Worm (Caenorhabditis elegans) whole organism, L1 larva: ENCODE results near the gene C17C3.9.

Experiments used
- aly-2 ChIP-seq: fragments of 150-350 bp; optimal IDR thresholded peaks from 2 replicates; lab custom pipeline; 2014; ENCODE audit warnings: missing biosample characterization, missing genetic modification characterization
- ama-1 ChIP-seq: fragments of 150-350 bp; optimal IDR thresholded peaks from 2 replicates; lab custom pipeline; 2014
- mdl-1 ChIP-seq, 2 experiments: fragments of 150-350 bp; optimal IDR thresholded peaks; 2 replicates each; lab custom pipeline; 2014 to 2017; ENCODE audit warnings: missing biosample characterization in 2 of 2, missing genetic modification characterization in 2 of 2, inconsistent platforms in 1 of 2
- nhr-237 ChIP-seq: fragments of 150-350 bp; optimal IDR thresholded peaks from 2 replicates; lab custom pipeline; 2014; ENCODE audit warnings: missing biosample characterization, missing genetic modification characterization
- nhr-90 ChIP-seq: sonication (generic microtip); optimal IDR thresholded peaks from 2 replicates; lab custom pipeline; 2016; ENCODE audit warnings: mild to moderate bottlenecking, missing genetic modification characterization, missing compliant biosample characterization; ENCODE audit not compliant: poor library complexity
- pag-3 ChIP-seq: sonication (generic microtip); optimal IDR thresholded peaks from 2 replicates; lab custom pipeline; 2017; ENCODE audit warnings: missing genetic modification characterization, mild to moderate bottlenecking, missing compliant biosample characterization, antibody characterized with exemption, borderline replicate concordance; ENCODE audit not compliant: insufficient read depth
- sup-37 ChIP-seq: fragments of 200-800 bp; sonication (Bioruptor generic); optimal IDR thresholded peaks from 2 replicates; lab custom pipeline; 2018; ENCODE audit warnings: mild to moderate bottlenecking, missing genetic modification characterization, missing compliant biosample characterization
- unc-62 ChIP-seq: fragments of 150-350 bp; optimal IDR thresholded peaks from 2 replicates; lab custom pipeline; 2014; ENCODE audit warnings: missing biosample characterization, missing genetic modification reagents, missing genetic modification characterization
- ztf-11 ChIP-seq, 2 experiments: sonication (generic microtip); optimal IDR thresholded peaks; 2 replicates each; lab custom pipeline; 2016 to 2017; ENCODE audit warnings: missing genetic modification characterization in 2 of 2, missing biosample characterization in 1 of 2, missing compliant biosample characterization in 1 of 2

DNA sequence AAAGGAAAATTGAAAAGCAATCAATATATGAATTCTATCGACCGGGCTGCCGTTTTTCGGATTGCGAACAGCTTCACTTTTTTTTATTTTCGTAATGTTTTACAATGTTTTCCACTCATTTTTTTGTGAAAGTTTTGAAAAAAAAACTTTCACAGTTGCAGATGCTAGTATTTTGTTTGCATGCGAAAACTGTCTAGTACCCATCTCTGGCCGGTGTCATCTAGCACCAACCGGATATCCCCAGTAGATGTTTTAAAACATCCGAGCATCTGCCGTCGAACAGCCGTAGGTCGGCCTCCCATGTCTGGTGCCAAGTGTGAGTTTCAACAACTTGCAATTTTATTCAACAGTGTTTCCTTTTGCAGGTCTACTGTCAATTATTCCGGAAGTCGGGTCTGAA is 10.7 kb downstream of the C17C3.9 start, which contains the start of gene ZK177.12:
- TF ChIP-seq unc-62 (GFP tag; lab: Kevin White, UChicago) (no peak), nhr-90 (tag; lab: Kevin White, UChicago) (no peak), mdl-1 (tag; optimal IDR thresholded peaks at IDR 0.05; lab: Kevin White, UChicago) (no peak), nhr-237 (tag; lab: Kevin White, UChicago) (no peak), ztf-11 (tag; optimal IDR thresholded peaks at IDR 0.05; lab: Kevin White, UChicago) (no peak), pag-3 (tag; lab: Kevin White, UChicago) (no peak), aly-2 (no peak), ama-1 (no peak), sup-37 (no peak)
